Fruit fly (Drosophila melanogaster): ENCODE results near the gene CG12065.

- TF ChIP-seq Snoo (tag; optimal IDR thresholded peaks at IDR 0.05), result no peak
- no peak for TF ChIP-seq CG8159 (tag; optimal IDR thresholded peaks at IDR 0.05)
- no peak for TF ChIP-seq CG10348 (GFP tag; IDR thresholded peaks at IDR 0.05)
- no peak for TF ChIP-seq D1 (tag; optimal IDR thresholded peaks at IDR 0.05)
Observed at dm6 chrX:8558762-8559172, 15.3 kb upstream of the CG12065 start, which contains the start of gene IntS4.
